Worm (Caenorhabditis elegans): Measurements from ENCODE around the gene sdz-8.

DNA sequence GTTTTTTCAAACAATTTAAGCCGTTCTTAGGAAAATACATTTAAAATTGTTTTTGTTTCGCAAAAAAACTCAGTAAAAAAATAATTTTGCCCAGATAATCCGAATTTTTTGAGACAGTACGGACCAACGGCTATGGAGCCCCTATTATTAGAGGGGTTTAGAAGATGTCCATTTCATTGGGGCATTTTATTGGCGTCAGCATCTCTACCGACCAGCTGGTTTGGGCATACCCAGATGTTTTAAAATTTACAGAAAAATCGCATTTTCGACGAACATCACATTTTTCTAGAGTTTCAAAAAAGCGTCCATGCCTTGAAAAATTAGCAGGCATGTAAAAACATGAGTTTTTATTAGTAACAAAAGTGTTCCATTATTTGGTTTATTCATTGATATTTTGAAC lies 25.3 kb upstream of the sdz-8 start:
- TF ChIP-seq elt-3 (tag; optimal IDR thresholded peaks at IDR 0.05) (no peak), aly-2 (tag; optimal IDR thresholded peaks at IDR 0.05) (no peak)

All from whole organism, L3 larva.